Worm (Caenorhabditis elegans): ENCODE measurements around the gene oatr-1.

ce11 chrIII:6420201-6420600, 24.2 kb upstream of the oatr-1 start:
- TF ChIP-seq ama-1 (optimal IDR thresholded peaks at IDR 0.05) (no peak), ets-7 (tag; optimal IDR thresholded peaks at IDR 0.05) (no peak), sea-1 (GFP tag; conservative IDR thresholded peaks at IDR 0.05) (no peak), aly-1 (tag; optimal IDR thresholded peaks at IDR 0.05) (no peak), flt-1 (GFP tag; IDR thresholded peaks at IDR 0.05) (no peak), F13C5.2 (tag; optimal IDR thresholded peaks at IDR 0.05) (no peak), ceh-36 (tag; optimal IDR thresholded peaks at IDR 0.05) (no peak), ceh-13 (GFP tag; optimal IDR thresholded peaks at IDR 0.05) (no peak), tbx-11 (GFP tag; IDR thresholded peaks at IDR 0.05) (no peak), pes-1 (GFP tag; IDR thresholded peaks at IDR 0.05) (no peak), B0310.2 (tag; optimal IDR thresholded peaks at IDR 0.05) (no peak), scrt-1 (GFP tag; IDR thresholded peaks at IDR 0.05) (no peak), hmbx-1 (tag; optimal IDR thresholded peaks at IDR 0.05) (no peak), tra-4 (tag; optimal IDR thresholded peaks at IDR 0.05) (no peak)

Data from whole organism, early embryonic.